Worm (Caenorhabditis elegans) whole organism, early embryonic: Measurements from ENCODE around the gene cyp-35A5.

Source experiments
- aly-1 ChIP-seq: sonication (generic microtip); optimal IDR thresholded peaks from 2 replicates; lab custom pipeline; 2016; ENCODE audit warnings: missing genetic modification characterization, missing compliant biosample characterization
- ets-7 ChIP-seq: sonication (generic microtip); optimal IDR thresholded peaks from 2 replicates; lab custom pipeline; 2016; ENCODE audit warnings: missing genotype, missing genetic modification characterization, missing compliant biosample characterization
- hmg-4 ChIP-seq: fragments of 200-800 bp; sonication (Bioruptor generic); optimal IDR thresholded peaks from 2 replicates; lab custom pipeline; 2018; ENCODE audit warnings: mild to moderate bottlenecking, missing genetic modification characterization, missing compliant biosample characterization

DNA sequence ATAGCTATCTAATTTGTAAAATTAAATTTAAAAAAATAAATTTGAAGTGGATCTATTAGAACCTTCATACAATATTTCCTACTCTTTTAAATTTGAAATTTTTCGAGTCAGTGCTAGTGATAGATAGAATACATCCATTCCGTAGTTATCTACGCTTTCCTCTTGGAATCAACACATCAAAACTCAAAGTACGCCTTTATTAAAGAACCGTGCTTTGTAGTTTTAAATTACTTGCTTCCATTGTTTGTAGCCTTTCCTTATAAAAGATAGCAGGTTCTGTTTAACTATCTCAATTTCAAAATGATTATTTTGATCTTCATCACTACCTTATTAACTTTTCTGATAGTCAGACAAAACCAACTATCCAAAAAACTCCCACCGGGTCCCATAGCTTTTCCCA, 8.9 kb downstream of the cyp-35A5 start, which contains the start of gene cyp-35B3:
- TF ChIP-seq ets-7 (tag; lab: Kevin White, UChicago) (no peak), aly-1 (tag; lab: Kevin White, UChicago) (no peak), hmg-4 (GFP tag; lab: Kevin White, UChicago) (no peak)
